Worm (Caenorhabditis elegans): ENCODE measurements around the gene EEED8.18.
A peak's percentile ranks its signal among the peaks of the same experiment; 100 is the strongest.

The EEED8.18 gene

DNA sequence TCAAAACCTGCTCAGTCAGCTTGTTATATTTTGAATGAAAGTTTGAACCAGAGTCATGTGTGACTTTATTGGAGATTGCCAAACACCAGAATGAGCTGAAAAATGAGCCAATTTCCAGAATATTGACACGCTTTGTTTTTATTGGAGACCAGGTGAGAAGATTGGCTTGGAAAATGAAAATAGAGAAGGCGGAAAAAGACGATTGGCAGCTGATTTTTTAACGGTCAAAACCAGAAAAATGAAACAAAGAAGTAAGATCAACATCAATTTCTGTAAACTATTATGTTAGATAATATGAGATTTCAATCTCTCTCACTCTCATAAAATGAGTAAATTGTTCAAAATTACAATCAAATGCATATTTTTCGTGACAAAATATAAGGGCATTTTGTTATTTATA is 20.7 kb upstream of the EEED8.18 start, which contains the start of gene srx-114:
TSS of gene srx-114 (minus strand) at position 101 of the 400 bp plus-strand sequence.
- TF ChIP-seq ceh-28 (tag; optimal IDR thresholded peaks at IDR 0.05) = no peak
- no peak for TF ChIP-seq nhr-77 (tag; optimal IDR thresholded peaks at IDR 0.05)
- TF ChIP-seq nfya-1 (tag; optimal IDR thresholded peaks at IDR 0.05; ENCODE audit: insufficient read depth) = no peak
- TF ChIP-seq lsy-12 (tag; optimal IDR thresholded peaks at IDR 0.05) = no peak
- no peak for TF ChIP-seq nhr-76 (tag; optimal IDR thresholded peaks at IDR 0.05)
- no peak for TF ChIP-seq daf-12 (tag; optimal IDR thresholded peaks at IDR 0.05)
- no peak for TF ChIP-seq pha-4 (tag; optimal IDR thresholded peaks at IDR 0.05)
- TF ChIP-seq eor-1 (tag; optimal IDR thresholded peaks at IDR 0.05) = no peak
- TF ChIP-seq elt-1 (tag; optimal IDR thresholded peaks at IDR 0.05) = no peak
- no peak for TF ChIP-seq nhr-23 (tag; optimal IDR thresholded peaks at IDR 0.05)
- no peak for TF ChIP-seq nhr-237 (tag; optimal IDR thresholded peaks at IDR 0.05)
- no peak for TF ChIP-seq sea-2 (GFP tag; optimal IDR thresholded peaks at IDR 0.05)
- TF ChIP-seq ceh-16 (tag; optimal IDR thresholded peaks at IDR 0.05) = no peak
- TF ChIP-seq zag-1 (tag; optimal IDR thresholded peaks at IDR 0.05) = no peak
- TF ChIP-seq ama-1 (optimal IDR thresholded peaks at IDR 0.05) = no peak
- no peak for TF ChIP-seq egl-5 (tag; optimal IDR thresholded peaks at IDR 0.05)
- TF ChIP-seq mml-1 (tag; optimal IDR thresholded peaks at IDR 0.05) = no peak
- no peak for TF ChIP-seq ztf-4 (tag; optimal IDR thresholded peaks at IDR 0.05)
- TF ChIP-seq nhr-67 (tag; optimal IDR thresholded peaks at IDR 0.05) = no peak

- TF ChIP-seq pqm-1 (tag; optimal IDR thresholded peaks at IDR 0.05) (no peak), elt-2 (tag; optimal IDR thresholded peaks at IDR 0.05) (peak; percentile 49), ama-1 (optimal IDR thresholded peaks at IDR 0.05) (no peak), nhr-25 (tag; optimal IDR thresholded peaks at IDR 0.05) (peak; percentile 7), hmg-11 (tag; optimal IDR thresholded peaks at IDR 0.05) (peak; percentile 22), ceh-9 (tag; optimal IDR thresholded peaks at IDR 0.05) (no peak), nhr-11 (tag; optimal IDR thresholded peaks at IDR 0.05) (no peak), nhr-67 (tag; optimal IDR thresholded peaks at IDR 0.05) (no peak), lin-15B (tag; optimal IDR thresholded peaks at IDR 0.05) (peak; percentile 28), eor-1 (tag; optimal IDR thresholded peaks at IDR 0.05) (no peak), egl-5 (tag; optimal IDR thresholded peaks at IDR 0.05) (no peak), nfya-1 (tag; optimal IDR thresholded peaks at IDR 0.05; ENCODE audit: insufficient read depth) (peak; percentile 31), nhr-76 (tag; optimal IDR thresholded peaks at IDR 0.05) (no peak), skn-1 (tag; optimal IDR thresholded peaks at IDR 0.05) (no peak), egl-27 (tag; optimal IDR thresholded peaks at IDR 0.05) (no peak), ztf-4 (tag; optimal IDR thresholded peaks at IDR 0.05) (no peak), snpc-4 (tag; optimal IDR thresholded peaks at IDR 0.05) (peak; percentile 41)
Measured at ce11 chrII:5429522-5430257, 17.3 kb upstream of the EEED8.18 start, which contains the start of the genes F07F6.4 and F07F6.2. F07F6.4 (minus strand) TSS chrII:5429572. F07F6.2 (plus strand) TSS chrII:5430207.

DNA sequence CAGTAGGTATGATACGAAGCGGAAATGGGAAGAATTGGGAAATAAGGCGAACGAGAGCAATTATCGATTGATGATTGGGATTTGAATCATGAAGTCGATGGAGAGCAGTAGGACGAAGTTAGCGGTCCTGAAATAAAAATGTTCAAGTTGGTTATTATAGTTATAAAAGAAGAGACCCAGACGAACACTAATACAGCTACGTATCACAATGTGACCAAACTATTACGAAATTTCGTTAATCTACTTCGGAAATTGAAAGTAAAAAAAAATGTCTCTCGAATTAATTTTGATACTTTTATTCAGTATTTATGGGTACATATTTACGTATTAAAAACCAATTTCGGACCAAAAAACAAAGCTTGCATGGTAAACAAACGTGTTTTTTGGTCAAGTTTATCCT is 14.1 kb upstream of the EEED8.18 start:
- TF ChIP-seq nhr-11 (tag; optimal IDR thresholded peaks at IDR 0.05) (no peak), elt-2 (tag; optimal IDR thresholded peaks at IDR 0.05) (peak; percentile 61), jun-1 (tag; optimal IDR thresholded peaks at IDR 0.05) (no peak)

DNA sequence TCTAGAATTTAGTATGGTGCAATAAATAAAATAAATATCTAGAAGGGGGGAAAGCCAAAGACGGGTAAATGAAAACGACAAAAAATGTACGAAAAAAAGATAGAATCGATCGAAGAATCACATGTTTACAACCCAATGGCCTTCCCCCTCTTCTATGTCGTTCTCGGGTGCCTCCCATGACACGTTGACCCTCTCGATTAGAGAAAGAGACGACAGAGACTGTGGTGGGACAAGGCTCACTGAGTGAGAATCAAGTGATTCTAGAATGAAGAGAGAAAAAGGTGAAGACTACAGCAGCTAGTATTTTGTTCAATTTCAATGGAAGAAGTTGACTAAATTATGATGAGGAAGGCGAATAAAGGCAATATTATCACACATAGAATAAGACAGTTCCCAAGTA is 13.6 kb upstream of the EEED8.18 start:
- TF ChIP-seq lin-15B (tag; optimal IDR thresholded peaks at IDR 0.05) (no peak), R02D3.7 (tag; optimal IDR thresholded peaks at IDR 0.05) (no peak), hmg-11 (tag; optimal IDR thresholded peaks at IDR 0.05) (peak; percentile 49), egl-5 (tag; optimal IDR thresholded peaks at IDR 0.05) (no peak), nhr-23 (tag; optimal IDR thresholded peaks at IDR 0.05) (peak; percentile 46), lin-39 (tag; optimal IDR thresholded peaks at IDR 0.05) (peak; percentile 13), ama-1 (optimal IDR thresholded peaks at IDR 0.05) (peak; percentile 66), elt-3 (tag; optimal IDR thresholded peaks at IDR 0.05) (no peak), nhr-25 (tag; optimal IDR thresholded peaks at IDR 0.05) (peak; percentile 49), elt-2 (tag; optimal IDR thresholded peaks at IDR 0.05) (peak; percentile 85), ceh-9 (tag; optimal IDR thresholded peaks at IDR 0.05) (no peak), nfya-1 (tag; optimal IDR thresholded peaks at IDR 0.05; ENCODE audit: insufficient read depth) (peak; percentile 82), nhr-43 (tag; optimal IDR thresholded peaks at IDR 0.05; ENCODE audit: poor library complexity, severe bottlenecking) (no peak), egl-27 (tag; optimal IDR thresholded peaks at IDR 0.05) (peak; percentile 6), fkh-2 (tag; optimal IDR thresholded peaks at IDR 0.05) (no peak), pha-4 (tag; optimal IDR thresholded peaks at IDR 0.05) (peak; percentile 85), fkh-10 (GFP tag; optimal IDR thresholded peaks at IDR 0.05) (no peak), ceh-82 (tag; optimal IDR thresholded peaks at IDR 0.05) (no peak), jun-1 (tag; optimal IDR thresholded peaks at IDR 0.05) (peak; percentile 11), zag-1 (tag; optimal IDR thresholded peaks at IDR 0.05) (no peak), ceh-28 (tag; optimal IDR thresholded peaks at IDR 0.05) (peak; percentile 32), unc-39 (tag; optimal IDR thresholded peaks at IDR 0.05) (no peak), nhr-12 (tag; optimal IDR thresholded peaks at IDR 0.05) (no peak)
